Fruit fly (Drosophila melanogaster): ENCODE data around the gene Eig71Eh.

The Eig71Eh gene

dm6 chr3L:15700338-15700966 lies 41.2 kb upstream of the Eig71Eh start:
- TF ChIP-seq CG15011 (GFP tag; optimal IDR thresholded peaks at IDR 0.05): no peak
- no peak for TF ChIP-seq insv (GFP tag; optimal IDR thresholded peaks at IDR 0.05)
- TF ChIP-seq Abd-B (GFP tag; optimal IDR thresholded peaks at IDR 0.05): peak; percentile 48
- peak; percentile 26 for TF ChIP-seq Hr3 (GFP tag; optimal IDR thresholded peaks at IDR 0.05)
- peak; percentile 81 for TF ChIP-seq CG16815 (GFP tag; optimal IDR thresholded peaks at IDR 0.05)
- peak in 1 of 2 experiments; percentile 60 for TF ChIP-seq eve (GFP tag; optimal IDR thresholded peaks at IDR 0.05)
- TF ChIP-seq CG17829 (tag; optimal IDR thresholded peaks at IDR 0.05): peak; percentile 58
- TF ChIP-seq CG30431 (GFP tag; optimal IDR thresholded peaks at IDR 0.05): peak; percentile 60
- no peak for TF ChIP-seq CG16863 (GFP tag; optimal IDR thresholded peaks at IDR 0.05)
- TF ChIP-seq gsb-n (tag; optimal IDR thresholded peaks at IDR 0.05): peak; percentile 76
- TF ChIP-seq ERR (GFP tag; optimal IDR thresholded peaks at IDR 0.05): no peak
- TF ChIP-seq sna (GFP tag; IDR thresholded peaks at IDR 0.05; ENCODE audit: partially characterized antibody): no peak
- no peak for TF ChIP-seq CG11560 (tag; IDR thresholded peaks at IDR 0.05)
- TF ChIP-seq ranshi (GFP tag; IDR thresholded peaks at IDR 0.05): no peak
- TF ChIP-seq CG12299 (tag; optimal IDR thresholded peaks at IDR 0.05): no peak
- TF ChIP-seq Lhr (GFP tag; optimal IDR thresholded peaks at IDR 0.05): peak; percentile 13
- TF ChIP-seq Opbp (GFP tag; IDR thresholded peaks at IDR 0.05; ENCODE audit: partially characterized antibody): no peak
- TF ChIP-seq chif (GFP tag; optimal IDR thresholded peaks at IDR 0.05): peak in 1 of 2 experiments; percentile 58
- TF ChIP-seq Nf-YB (GFP tag; optimal IDR thresholded peaks at IDR 0.05): peak; percentile 41
- peak; percentile 36 for TF ChIP-seq CG30403 (GFP tag; optimal IDR thresholded peaks at IDR 0.05)
- TF ChIP-seq unpg (GFP tag; optimal IDR thresholded peaks at IDR 0.05): peak; percentile 45
- TF ChIP-seq phol (tag; optimal IDR thresholded peaks at IDR 0.05): peak; percentile 62
- peak; percentile 69 for TF ChIP-seq D19A (tag; optimal IDR thresholded peaks at IDR 0.05)
- peak; percentile 25; the same call in 1 of the 2 replicates for TF ChIP-seq CG17328 (GFP tag; IDR thresholded peaks at IDR 0.05)
- TF ChIP-seq az2 (GFP tag; optimal IDR thresholded peaks at IDR 0.05): peak; percentile 51
- no peak for TF ChIP-seq NK7.1 (GFP tag; optimal IDR thresholded peaks at IDR 0.05)
- no peak for TF ChIP-seq CG12104 (GFP tag; optimal IDR thresholded peaks at IDR 0.05)
- TF ChIP-seq zfh2 (GFP tag; optimal IDR thresholded peaks at IDR 0.05): no peak
- peak; percentile 14 for TF ChIP-seq Usf (GFP tag; optimal IDR thresholded peaks at IDR 0.05)
- TF ChIP-seq gem (tag; optimal IDR thresholded peaks at IDR 0.05): peak; percentile 83
- TF ChIP-seq CG4404 (GFP tag; IDR thresholded peaks at IDR 0.05): peak; percentile 54
- TF ChIP-seq CG11723 (GFP tag; optimal IDR thresholded peaks at IDR 0.05): no peak
- TF ChIP-seq Chrac-16 (GFP tag; optimal IDR thresholded peaks at IDR 0.05): peak; percentile 63
- TF ChIP-seq bsh (GFP tag; optimal IDR thresholded peaks at IDR 0.05): peak; percentile 55 to 59
- TF ChIP-seq gcm (GFP tag; optimal IDR thresholded peaks at IDR 0.05): peak; percentile 56
- peak; percentile 60 for TF ChIP-seq CG10267 (tag; optimal IDR thresholded peaks at IDR 0.05)
- TF ChIP-seq CHES-1-like (GFP tag; optimal IDR thresholded peaks at IDR 0.05): no peak
- no peak for TF ChIP-seq Atf-2 (GFP tag; optimal IDR thresholded peaks at IDR 0.05)
- TF ChIP-seq CG3407 (GFP tag; optimal IDR thresholded peaks at IDR 0.05): peak; percentile 25
- peak; percentile 34 for TF ChIP-seq Spps (tag; optimal IDR thresholded peaks at IDR 0.05)
- peak; percentile 75 for TF ChIP-seq CG8924 (tag; optimal IDR thresholded peaks at IDR 0.05)
- no peak for TF ChIP-seq mld (GFP tag; IDR thresholded peaks at IDR 0.05; ENCODE audit: partially characterized antibody)
- TF ChIP-seq CG13775 (GFP tag; optimal IDR thresholded peaks at IDR 0.05): peak; percentile 76
- no peak for TF ChIP-seq wdn (GFP tag; IDR thresholded peaks at IDR 0.05)
- TF ChIP-seq CG1602 (GFP tag; optimal IDR thresholded peaks at IDR 0.05): peak; percentile 40
- no peak for TF ChIP-seq CG14441 (GFP tag; IDR thresholded peaks at IDR 0.05)
- peak; percentile 27 for TF ChIP-seq CG9437 (GFP tag; optimal IDR thresholded peaks at IDR 0.05)
- TF ChIP-seq lola (GFP tag; optimal IDR thresholded peaks at IDR 0.05): peak in 1 of 3 experiments; percentile 96
- no peak for TF ChIP-seq CG11085 (GFP tag; IDR thresholded peaks at IDR 0.05)

All from whole organism, embryonic.